Fruit fly (Drosophila melanogaster) whole organism, embryonic: ENCODE results near the gene Glut4EF.

Experiments used
- CG11695 ChIP-seq: fragments of 200-800 bp; sonication (Bioruptor generic); IDR thresholded peaks from 3 replicates; pipeline ENCODE4 v1.3.6; 2022; ENCODE audit warnings: missing biosample characterization, missing genetic modification characterization
- CG12236 ChIP-seq: fragments of 200-800 bp; sonication (Bioruptor generic); optimal IDR thresholded peaks from 2 replicates; lab custom pipeline; 2016; ENCODE audit warnings: missing biosample characterization, missing genetic modification characterization
- CG14710 ChIP-seq: fragments of 200-800 bp; sonication (Bioruptor generic); optimal IDR thresholded peaks from 3 replicates; lab custom pipeline; 2019; ENCODE audit warnings: missing biosample characterization, mild to moderate bottlenecking, missing genetic modification characterization, moderate library complexity
- CG17802 ChIP-seq: fragments of 200-800 bp; sonication (Bioruptor generic); optimal IDR thresholded peaks from 2 replicates; lab custom pipeline; 2018; ENCODE audit warnings: missing biosample characterization, mild to moderate bottlenecking, missing genetic modification characterization, moderate library complexity
- CG3838 ChIP-seq: fragments of 200-800 bp; sonication (Bioruptor generic); optimal IDR thresholded peaks from 3 replicates; lab custom pipeline; 2016; ENCODE audit warnings: missing biosample characterization, missing genetic modification characterization
- CG4730 ChIP-seq: fragments of 200-800 bp; sonication (Bioruptor generic); IDR thresholded peaks from 2 replicates; pipeline ENCODE4 v1.3.6; 2022; ENCODE audit warnings: missing biosample characterization, missing genetic modification characterization
- CG6813 ChIP-seq: fragments of 200-800 bp; sonication (Bioruptor generic); optimal IDR thresholded peaks from 2 replicates; lab custom pipeline; 2017; ENCODE audit warnings: missing biosample characterization, missing genetic modification characterization, mild to moderate bottlenecking, moderate library complexity, missing genetic modification reagents
- CG7271 ChIP-seq: fragments of 200-800 bp; sonication (Bioruptor generic); optimal IDR thresholded peaks from 2 replicates; lab custom pipeline; 2018; ENCODE audit warnings: missing biosample characterization, mild to moderate bottlenecking, missing genetic modification characterization, moderate library complexity
- CG7372 ChIP-seq: fragments of 200-800 bp; sonication (Bioruptor generic); IDR thresholded peaks from 2 replicates; pipeline ENCODE4 v1.3.6; 2022; ENCODE audit warnings: missing biosample characterization, missing genetic modification characterization
- CG8290 ChIP-seq, 3 experiments: fragments of 200-800 bp; sonication (Bioruptor generic); optimal IDR thresholded peaks; 2 replicates each; lab custom pipeline; 2016 to 2019; ENCODE audit warnings: missing biosample characterization in 3 of 3, missing genetic modification characterization in 3 of 3, mild to moderate bottlenecking in 2 of 3, moderate library complexity in 1 of 3
- CG9215 ChIP-seq: fragments of 200-800 bp; sonication (Bioruptor generic); IDR thresholded peaks from 2 replicates; pipeline ENCODE4 v1.3.6; 2022; ENCODE audit warnings: missing biosample characterization, missing genetic modification characterization
- CG9817 ChIP-seq: fragments of 200-800 bp; sonication (Bioruptor generic); optimal IDR thresholded peaks from 2 replicates; lab custom pipeline; 2018; ENCODE audit warnings: missing biosample characterization, mild to moderate bottlenecking, missing genetic modification characterization, moderate library complexity
- CTCF ChIP-seq: fragments of 200-800 bp; sonication (Bioruptor generic); optimal IDR thresholded peaks from 2 replicates; lab custom pipeline; 2017; ENCODE audit warnings: missing biosample characterization, mild to moderate bottlenecking, missing genetic modification characterization, moderate library complexity
- Doc2 ChIP-seq: fragments of 200-800 bp; sonication (Bioruptor generic); IDR thresholded peaks from 2 replicates; pipeline ENCODE4 v1.3.6; 2022; ENCODE audit warnings: missing biosample characterization, missing genetic modification characterization
- Eip74EF ChIP-seq, 2 experiments: fragments of 200-800 bp in 1 of 2; fragments of >200 bp in 1 of 2; sonication (Bioruptor generic) in 1 of 2; optimal IDR thresholded peaks; 2 replicates each; lab custom pipeline; 2017 to 2019; ENCODE audit warnings: missing biosample characterization in 2 of 2, missing genetic modification characterization in 2 of 2, mild to moderate bottlenecking in 1 of 2, moderate library complexity in 1 of 2
- Hey ChIP-seq: fragments of 200-800 bp; sonication (Bioruptor generic); optimal IDR thresholded peaks from 3 replicates; lab custom pipeline; 2018; ENCODE audit warnings: missing biosample characterization, mild to moderate bottlenecking, missing genetic modification characterization
- HmgZ ChIP-seq: fragments of 200-800 bp; sonication (Bioruptor generic); optimal IDR thresholded peaks from 2 replicates; lab custom pipeline; 2018; ENCODE audit warnings: missing biosample characterization, mild to moderate bottlenecking, missing genetic modification characterization
- MESR4 ChIP-seq: fragments of 200-800 bp; sonication (Bioruptor generic); optimal IDR thresholded peaks from 2 replicates; lab custom pipeline; 2018; ENCODE audit warnings: missing biosample characterization, mild to moderate bottlenecking, missing genetic modification characterization, moderate library complexity
- Med ChIP-seq: fragments of 200-800 bp; sonication (Bioruptor generic); peaks from one replicate; lab custom pipeline; 2016; ENCODE audit warnings: missing biosample characterization, missing genetic modification characterization, mild to moderate bottlenecking, inconsistent platforms, moderate library complexity
- NK7.1 ChIP-seq: fragments of 200-800 bp; sonication (Bioruptor generic); optimal IDR thresholded peaks from 3 replicates; lab custom pipeline; 2016; ENCODE audit warnings: missing biosample characterization, missing genetic modification characterization
- PHDP ChIP-seq: fragments of 200-800 bp; sonication (Bioruptor generic); optimal IDR thresholded peaks from 3 replicates; lab custom pipeline; 2018; ENCODE audit warnings: missing biosample characterization, mild to moderate bottlenecking, missing genetic modification characterization, moderate library complexity
- Ssrp ChIP-seq: fragments of 200-800 bp; sonication (Bioruptor generic); optimal IDR thresholded peaks from 2 replicates; lab custom pipeline; 2018; ENCODE audit warnings: missing biosample characterization, mild to moderate bottlenecking, missing genetic modification characterization, moderate library complexity
- ase ChIP-seq: fragments of 200-800 bp; sonication (Bioruptor generic); IDR thresholded peaks from 3 replicates; pipeline ENCODE4 v1.3.6; 2022; ENCODE audit warnings: missing biosample characterization, missing genetic modification characterization
- cg ChIP-seq: fragments of 200-800 bp; sonication (Bioruptor generic); optimal IDR thresholded peaks from 3 replicates; lab custom pipeline; 2019; ENCODE audit warnings: missing biosample characterization, mild to moderate bottlenecking, missing genetic modification characterization, moderate library complexity
- chinmo ChIP-seq: fragments of 200-800 bp; sonication (Bioruptor generic); IDR thresholded peaks from 4 replicates; pipeline ENCODE4 v1.3.6; 2022; ENCODE audit warnings: missing biosample characterization, missing genetic modification characterization; ENCODE audit not compliant: partially characterized antibody
- corto ChIP-seq: fragments of 200-800 bp; sonication (Bioruptor generic); optimal IDR thresholded peaks from 2 replicates; lab custom pipeline; 2016; ENCODE audit warnings: missing biosample characterization, mild to moderate bottlenecking, missing genetic modification characterization, moderate library complexity
- dan ChIP-seq: fragments of 200-800 bp; sonication (Bioruptor generic); IDR thresholded peaks from 2 replicates; pipeline ENCODE4 v1.3.6; 2022; ENCODE audit warnings: missing biosample characterization, missing genetic modification characterization
- danr ChIP-seq: fragments of 200-800 bp; sonication (Bioruptor generic); IDR thresholded peaks from 2 replicates; pipeline ENCODE4 v1.3.6; 2022; ENCODE audit warnings: missing biosample characterization, missing genetic modification characterization
- fd64A ChIP-seq: fragments of 200-800 bp; sonication (Bioruptor generic); optimal IDR thresholded peaks from 3 replicates; lab custom pipeline; 2018; ENCODE audit warnings: missing biosample characterization, mild to moderate bottlenecking, missing genetic modification characterization
- ftz-f1 ChIP-seq: fragments of 200-800 bp; sonication (Bioruptor generic); optimal IDR thresholded peaks from 2 replicates; lab custom pipeline; 2016; ENCODE audit warnings: missing biosample characterization, missing genetic modification characterization
- fu2 ChIP-seq: fragments of 200-800 bp; sonication (Bioruptor generic); optimal IDR thresholded peaks from 2 replicates; lab custom pipeline; 2016; ENCODE audit warnings: missing biosample characterization, missing genetic modification characterization
- grn ChIP-seq: fragments of 200-800 bp; sonication (Bioruptor generic); optimal IDR thresholded peaks from 3 replicates; lab custom pipeline; 2017; ENCODE audit warnings: missing biosample characterization, missing genetic modification characterization
- gro ChIP-seq: fragments of 200-800 bp; sonication (Bioruptor generic); optimal IDR thresholded peaks from 2 replicates; lab custom pipeline; 2016; ENCODE audit warnings: missing biosample characterization, missing genetic modification characterization
- her ChIP-seq: fragments of 200-800 bp; sonication (Bioruptor generic); optimal IDR thresholded peaks from 2 replicates; lab custom pipeline; 2016; ENCODE audit warnings: missing biosample characterization, missing genetic modification characterization
- hth ChIP-seq: fragments of >200 bp; optimal IDR thresholded peaks from 2 replicates; lab custom pipeline; 2017; ENCODE audit warnings: inconsistent platforms
- lbe ChIP-seq: fragments of 200-800 bp; sonication (Bioruptor generic); optimal IDR thresholded peaks from 2 replicates; lab custom pipeline; 2016; ENCODE audit warnings: missing biosample characterization, mild to moderate bottlenecking, missing genetic modification characterization
- nom ChIP-seq: fragments of 200-800 bp; sonication (Bioruptor generic); optimal IDR thresholded peaks from 2 replicates; lab custom pipeline; 2017; ENCODE audit warnings: missing biosample characterization, missing genetic modification characterization, mild to moderate bottlenecking, moderate library complexity, missing genetic modification reagents
- org-1 ChIP-seq: fragments of 200-800 bp; sonication (Bioruptor generic); optimal IDR thresholded peaks from 2 replicates; lab custom pipeline; 2017; ENCODE audit warnings: missing biosample characterization, missing genetic modification characterization
- pb ChIP-seq: fragments of 200-800 bp; sonication (Bioruptor generic); optimal IDR thresholded peaks from 3 replicates; lab custom pipeline; 2016; ENCODE audit warnings: missing biosample characterization, missing genetic modification characterization
- pfk ChIP-seq: fragments of 200-800 bp; sonication (Bioruptor generic); optimal IDR thresholded peaks from 2 replicates; lab custom pipeline; 2018; ENCODE audit warnings: missing biosample characterization, mild to moderate bottlenecking, missing genetic modification characterization, moderate library complexity
- prd ChIP-seq, 3 experiments: fragments of >200 bp in 2 of 3; fragments of 200-800 bp in 1 of 3; sonication (Bioruptor generic) in 1 of 3; optimal IDR thresholded peaks in 2 of 3; IDR thresholded peaks in 1 of 3; 2 replicates in 2 of 3; 3 replicates in 1 of 3; pipeline versions ENCODE4 v1.3.6 to Lab custom; 2017 to 2022; ENCODE audit warnings: missing biosample characterization in 1 of 3, missing genetic modification characterization in 1 of 3
- rib ChIP-seq: fragments of 200-800 bp; sonication (Bioruptor generic); IDR thresholded peaks from 2 replicates; pipeline ENCODE4 v1.3.6; 2022; ENCODE audit warnings: missing biosample characterization, missing genetic modification characterization
- schlank ChIP-seq: fragments of 200-800 bp; sonication (Bioruptor generic); optimal IDR thresholded peaks from 2 replicates; lab custom pipeline; 2018; ENCODE audit warnings: missing biosample characterization, mild to moderate bottlenecking, missing genetic modification characterization
- sd ChIP-seq: fragments of 200-800 bp; sonication (Bioruptor generic); optimal IDR thresholded peaks from 3 replicates; lab custom pipeline; 2018; ENCODE audit warnings: missing biosample characterization, mild to moderate bottlenecking, missing genetic modification characterization, moderate library complexity
- sug ChIP-seq: fragments of 200-800 bp; optimal IDR thresholded peaks from 2 replicates; lab custom pipeline; 2019; ENCODE audit warnings: missing biosample characterization, mild to moderate bottlenecking, missing genetic modification characterization, moderate library complexity
- trh ChIP-seq: fragments of 200-800 bp; sonication (Bioruptor generic); optimal IDR thresholded peaks from 2 replicates; lab custom pipeline; 2016; ENCODE audit warnings: missing biosample characterization, missing genetic modification characterization
- tup ChIP-seq: fragments of 200-800 bp; sonication (Bioruptor generic); optimal IDR thresholded peaks from 2 replicates; lab custom pipeline; 2016; ENCODE audit warnings: missing biosample characterization, mild to moderate bottlenecking, missing genetic modification characterization, moderate library complexity
- vvl ChIP-seq: fragments of 200-800 bp; sonication (Bioruptor generic); IDR thresholded peaks from 2 replicates; pipeline ENCODE4 v1.3.6; 2022; ENCODE audit warnings: missing biosample characterization, missing genetic modification characterization

The Glut4EF gene

DNA sequence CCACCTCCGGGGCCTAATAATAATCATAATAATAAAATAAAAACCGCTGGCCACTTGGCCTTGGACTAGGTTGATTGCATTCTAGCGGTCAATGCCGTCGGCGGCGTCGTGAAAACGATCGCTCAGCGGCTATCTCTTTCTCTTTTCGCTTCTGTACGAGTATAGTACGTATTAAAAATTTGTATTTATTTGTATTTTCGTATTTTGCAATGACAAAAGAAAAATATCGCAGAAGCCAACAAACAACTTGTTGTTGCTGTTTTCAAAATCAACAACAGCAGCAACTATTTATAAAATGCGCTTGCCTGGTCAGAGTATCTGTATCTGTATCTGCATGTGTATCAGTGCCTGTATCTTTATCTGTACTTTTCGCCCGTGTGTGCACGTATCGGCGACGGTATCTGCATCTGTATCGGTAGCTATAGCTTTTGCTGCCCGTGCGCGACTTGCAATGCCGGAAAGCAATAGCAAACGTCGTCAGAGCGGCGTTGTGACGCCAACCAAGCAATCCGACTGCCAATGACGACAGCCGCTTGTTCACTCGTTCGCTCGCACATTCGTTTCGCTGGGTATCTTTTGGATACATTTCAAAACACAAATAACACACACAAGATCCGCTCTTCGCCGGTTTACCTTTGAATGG lies 80.3 kb downstream of the Glut4EF start:
- TF ChIP-seq org-1 (GFP tag; lab: Kevin White, UChicago) = no peak
- no peak for TF ChIP-seq Doc2 (GFP tag; lab: Robert Waterston, UW)
- TF ChIP-seq nom (GFP tag; lab: Kevin White, UChicago) = peak; percentile 30
- no peak for TF ChIP-seq fd64A (GFP tag; lab: Kevin White, UChicago)
- no peak for TF ChIP-seq trh (GFP tag; lab: Kevin White, UChicago)
- TF ChIP-seq CG7271 (tag; lab: Kevin White, UChicago) = no peak
- no peak for TF ChIP-seq danr (GFP tag; lab: Robert Waterston, UW)
- peak in 1 of 2 experiments; percentile 56 for TF ChIP-seq Eip74EF (GFP tag; optimal IDR thresholded peaks at IDR 0.05; lab: Kevin White, UChicago)
- no peak for TF ChIP-seq CG14710
- TF ChIP-seq ase (GFP tag; lab: Robert Waterston, UW) = 0 out of 3 replicates have a peak, but pooled peaks have one; percentile 33
- TF ChIP-seq vvl = 0 out of 2 replicates have a peak, but pooled peaks have one; percentile 16
- TF ChIP-seq schlank (tag; lab: Kevin White, UChicago) = no peak
- peak; percentile 44 for TF ChIP-seq cg (GFP tag; lab: Kevin White, UChicago)
- TF ChIP-seq grn (GFP tag; lab: Kevin White, UChicago) = peak; percentile 2
- TF ChIP-seq corto (GFP tag; lab: Kevin White, UChicago) = peak; percentile 88
- peak; percentile 60 for TF ChIP-seq ftz-f1 (GFP tag; lab: Kevin White, UChicago)
- no peak for TF ChIP-seq CG8290 (GFP tag; optimal IDR thresholded peaks at IDR 0.05; lab: Kevin White, UChicago)
- peak in 1 of 2 experiments; percentile 9 for TF ChIP-seq CG8290 (tag; optimal IDR thresholded peaks at IDR 0.05; lab: Kevin White, UChicago)
- peak; percentile 59 for TF ChIP-seq lbe (GFP tag; lab: Kevin White, UChicago)
- peak; percentile 26 for TF ChIP-seq Med (GFP tag; lab: Kevin White, UChicago)
- no peak for TF ChIP-seq PHDP (tag; lab: Kevin White, UChicago)
- peak; percentile 64; the same call in 1 of the 4 replicates for TF ChIP-seq chinmo (GFP tag; lab: Robert Waterston, UW)
- peak; percentile 29 for TF ChIP-seq sd (tag; lab: Kevin White, UChicago)
- TF ChIP-seq CG9215 (GFP tag; lab: Robert Waterston, UW) = no peak
- no peak for TF ChIP-seq MESR4 (GFP tag; lab: Kevin White, UChicago)

dm6 chr3R:9956725-9957124 lies 82.2 kb downstream of the Glut4EF start:
- no peak for TF ChIP-seq prd (optimal IDR thresholded peaks at IDR 0.05; lab: Kevin White, UChicago)
- no peak for TF ChIP-seq prd (GFP tag; IDR thresholded peaks at IDR 0.05; lab: Robert Waterston, UW)
- no peak for TF ChIP-seq tup (GFP tag; lab: Kevin White, UChicago)
- no peak for TF ChIP-seq Ssrp (tag; lab: Kevin White, UChicago)
- TF ChIP-seq Hey (tag; lab: Kevin White, UChicago) = no peak
- TF ChIP-seq pb (GFP tag; lab: Kevin White, UChicago) = no peak
- peak; percentile 81 for TF ChIP-seq CTCF (GFP tag; lab: Kevin White, UChicago)
- TF ChIP-seq HmgZ (tag; lab: Kevin White, UChicago) = no peak
- TF ChIP-seq CG4730 (GFP tag; lab: Robert Waterston, UW) = no peak

dm6 chr3R:9957202-9957601 lies 82.7 kb downstream of the Glut4EF start:
- TF ChIP-seq NK7.1 (no peak), CG11695 (no peak), CG12236 (GFP tag; lab: Kevin White, UChicago) (no peak), CG17802 (tag; lab: Kevin White, UChicago) (no peak), pfk (GFP tag; lab: Kevin White, UChicago) (no peak), fu2 (GFP tag; lab: Kevin White, UChicago) (no peak), sug (tag; lab: Kevin White, UChicago) (no peak), rib (no peak), ase (GFP tag; lab: Robert Waterston, UW) (no peak), dan (GFP tag; lab: Robert Waterston, UW) (no peak), CG6813 (GFP tag; lab: Kevin White, UChicago) (no peak), gro (GFP tag; lab: Kevin White, UChicago) (no peak), her (GFP tag; lab: Kevin White, UChicago) (no peak), hth (lab: Kevin White, UChicago) (no peak), CG7372 (GFP tag; lab: Robert Waterston, UW) (no peak), CG9817 (tag; lab: Kevin White, UChicago) (no peak), CG3838 (no peak)
